Worm (Caenorhabditis elegans) whole organism, young adult: ENCODE results near the gene rmd-1.

Source experiments
- B0035.1 ChIP-seq: sonication (generic microtip); optimal IDR thresholded peaks from 2 replicates; lab custom pipeline; 2016; ENCODE audit warnings: missing genetic modification characterization, mild to moderate bottlenecking, missing compliant biosample characterization, missing genotype, missing genetic modification reagents
- B0261.1 ChIP-seq: sonication (generic microtip); optimal IDR thresholded peaks from 2 replicates; lab custom pipeline; 2016; ENCODE audit warnings: mild to moderate bottlenecking, missing genetic modification characterization, moderate library complexity, missing compliant biosample characterization
- C06A6.2 ChIP-seq: fragments of 200-800 bp; sonication (Bioruptor generic); conservative IDR thresholded peaks from 2 replicates; pipeline ENCODE4 v1.3.6; 2022; ENCODE audit warnings: missing genetic modification characterization, missing compliant biosample characterization
- C17E4.6 ChIP-seq: fragments of 200-800 bp; sonication (Bioruptor generic); IDR thresholded peaks from 2 replicates; pipeline ENCODE4 v1.3.6; 2022; ENCODE audit warnings: missing genetic modification reagents, missing genetic modification characterization, missing compliant biosample characterization
- F37B4.10 ChIP-seq: fragments of 200-800 bp; sonication (Bioruptor generic); IDR thresholded peaks from 2 replicates; pipeline ENCODE4 v1.3.6; 2022; ENCODE audit warnings: missing genetic modification characterization, missing compliant biosample characterization
- F52B5.7 ChIP-seq: sonication (generic microtip); optimal IDR thresholded peaks from 2 replicates; lab custom pipeline; 2016; ENCODE audit warnings: mild to moderate bottlenecking, missing genetic modification characterization, missing compliant biosample characterization
- F57A8.1 ChIP-seq: fragments of 200-800 bp; sonication (Bioruptor generic); optimal IDR thresholded peaks from 2 replicates; lab custom pipeline; 2018; ENCODE audit warnings: mild to moderate bottlenecking, missing genetic modification characterization, moderate library complexity, missing compliant biosample characterization
- T07F8.4 ChIP-seq: sonication (generic microtip); optimal IDR thresholded peaks from 2 replicates; lab custom pipeline; 2016; ENCODE audit warnings: mild to moderate bottlenecking, missing genetic modification characterization, moderate library complexity, missing compliant biosample characterization
- Y53F4B.3 ChIP-seq: fragments of 200-800 bp; sonication (Bioruptor generic); IDR thresholded peaks from 2 replicates; pipeline ENCODE4 v1.3.6; 2022; ENCODE audit warnings: missing genetic modification reagents, missing genetic modification characterization, missing compliant biosample characterization
- Y53G8AR.9 ChIP-seq: fragments of 200-800 bp; sonication (Bioruptor generic); conservative IDR thresholded peaks from 2 replicates; pipeline ENCODE4 v1.3.6; 2022; ENCODE audit warnings: missing genetic modification reagents, missing genetic modification characterization, missing compliant biosample characterization
- Y56A3A.18 ChIP-seq: fragments of 200-800 bp; sonication (Bioruptor generic); IDR thresholded peaks from 2 replicates; pipeline ENCODE4 v1.3.6; 2022; ENCODE audit warnings: missing genetic modification reagents, missing genetic modification characterization, missing compliant biosample characterization
- aptf-2 ChIP-seq: fragments of 200-800 bp; sonication (Bioruptor generic); conservative IDR thresholded peaks from 2 replicates; pipeline ENCODE4 v1.3.6; 2022; ENCODE audit warnings: missing genetic modification reagents, missing genetic modification characterization, missing compliant biosample characterization
- athp-1 ChIP-seq: sonication (generic microtip); optimal IDR thresholded peaks from 2 replicates; lab custom pipeline; 2017; ENCODE audit warnings: mild to moderate bottlenecking, missing genetic modification characterization, missing compliant biosample characterization
- attf-5 ChIP-seq: fragments of 200-800 bp; sonication (Bioruptor generic); optimal IDR thresholded peaks from 2 replicates; lab custom pipeline; 2018; ENCODE audit warnings: mild to moderate bottlenecking, missing genetic modification characterization, missing compliant biosample characterization
- bed-1 ChIP-seq: fragments of 200-800 bp; sonication (Bioruptor generic); IDR thresholded peaks from 2 replicates; pipeline ENCODE4 v1.3.6; 2022; ENCODE audit warnings: missing genetic modification reagents, missing genetic modification characterization, missing compliant biosample characterization
- bed-2 ChIP-seq: fragments of 200-800 bp; sonication (Bioruptor generic); IDR thresholded peaks from 2 replicates; pipeline ENCODE4 v1.3.6; 2022; ENCODE audit warnings: missing genetic modification reagents, missing genetic modification characterization, missing compliant biosample characterization
- ceh-100 ChIP-seq: fragments of 200-800 bp; sonication (Bioruptor generic); IDR thresholded peaks from 2 replicates; pipeline ENCODE4 v1.3.6; 2022; ENCODE audit warnings: missing genetic modification reagents, missing genetic modification characterization, missing compliant biosample characterization
- ceh-58 ChIP-seq: fragments of 200-800 bp; sonication (Bioruptor generic); IDR thresholded peaks from 2 replicates; pipeline ENCODE4 v1.3.6; 2022; ENCODE audit warnings: missing genetic modification characterization, missing compliant biosample characterization
- die-1 ChIP-seq: sonication (generic microtip); optimal IDR thresholded peaks from 2 replicates; lab custom pipeline; 2016; ENCODE audit warnings: missing genotype, mild to moderate bottlenecking, missing genetic modification characterization, missing compliant biosample characterization
- dox-1 ChIP-seq: fragments of 200-800 bp; sonication (Bioruptor generic); IDR thresholded peaks from 2 replicates; pipeline ENCODE4 v1.3.6; 2022; ENCODE audit warnings: missing genetic modification reagents, missing genetic modification characterization, missing compliant biosample characterization
- efl-1 ChIP-seq: fragments of 150-350 bp; optimal IDR thresholded peaks from 2 replicates; lab custom pipeline; 2014; ENCODE audit warnings: missing biosample characterization, missing genetic modification reagents, missing genetic modification characterization
- egl-44 ChIP-seq: fragments of 200-800 bp; sonication (Bioruptor generic); IDR thresholded peaks from 2 replicates; pipeline ENCODE4 v1.3.6; 2022; ENCODE audit warnings: missing genetic modification reagents, missing genetic modification characterization, missing compliant biosample characterization
- egrh-3 ChIP-seq: fragments of 200-800 bp; sonication (Bioruptor generic); IDR thresholded peaks from 2 replicates; pipeline ENCODE4 v1.3.6; 2022; ENCODE audit warnings: missing genetic modification reagents, missing genetic modification characterization, missing compliant biosample characterization
- ekl-4 ChIP-seq: fragments of 200-800 bp; sonication (Bioruptor generic); IDR thresholded peaks from 2 replicates; pipeline ENCODE4 v1.3.6; 2022; ENCODE audit warnings: missing genetic modification reagents, missing genetic modification characterization, missing compliant biosample characterization
- gei-17 ChIP-seq: fragments of 200-800 bp; sonication (Bioruptor generic); optimal IDR thresholded peaks from 2 replicates; lab custom pipeline; 2018; ENCODE audit warnings: mild to moderate bottlenecking, missing genetic modification characterization, missing compliant biosample characterization
- hlh-26 ChIP-seq: fragments of 200-800 bp; sonication (Bioruptor generic); conservative IDR thresholded peaks from 2 replicates; pipeline ENCODE4 v1.3.6; 2022; ENCODE audit warnings: missing genetic modification reagents, missing genetic modification characterization, missing compliant biosample characterization
- hmg-1.2 ChIP-seq: fragments of 200-800 bp; sonication (Bioruptor generic); IDR thresholded peaks from 2 replicates; pipeline ENCODE4 v1.3.6; 2022; ENCODE audit warnings: missing genetic modification reagents, missing genetic modification characterization, missing compliant biosample characterization
- hsf-1 ChIP-seq: fragments of 200-800 bp; sonication (Bioruptor generic); IDR thresholded peaks from 2 replicates; pipeline ENCODE4 v1.3.6; 2022; ENCODE audit warnings: missing genetic modification reagents, missing genetic modification characterization, missing compliant biosample characterization
- let-607 ChIP-seq, 2 experiments: fragments of 200-800 bp in 1 of 2; sonication (Bioruptor generic) in 1 of 2; sonication (generic microtip) in 1 of 2; optimal IDR thresholded peaks; 2 replicates each; lab custom pipeline; 2016 to 2018; ENCODE audit warnings: mild to moderate bottlenecking in 2 of 2, missing compliant biosample characterization in 2 of 2, missing genetic modification characterization in 2 of 2, moderate library complexity in 2 of 2, missing genotype in 1 of 2
- lin-54 ChIP-seq: fragments of 200-800 bp; sonication (Bioruptor generic); optimal IDR thresholded peaks from 2 replicates; lab custom pipeline; 2018; ENCODE audit warnings: mild to moderate bottlenecking, missing genetic modification characterization, missing compliant biosample characterization
- lir-1 ChIP-seq: fragments of 200-800 bp; sonication (Bioruptor generic); conservative IDR thresholded peaks from 2 replicates; pipeline ENCODE4 v1.3.6; 2022; ENCODE audit warnings: missing genetic modification reagents, missing genetic modification characterization, missing compliant biosample characterization
- madf-3 ChIP-seq: fragments of 200-800 bp; sonication (Bioruptor generic); IDR thresholded peaks from 2 replicates; pipeline ENCODE4 v1.3.6; 2022; ENCODE audit warnings: missing genetic modification reagents, missing genetic modification characterization, missing compliant biosample characterization
- madf-8 ChIP-seq: fragments of 200-800 bp; sonication (Bioruptor generic); conservative IDR thresholded peaks from 2 replicates; pipeline ENCODE4 v1.3.6; 2022; ENCODE audit warnings: missing genetic modification reagents, missing genetic modification characterization, missing compliant biosample characterization
- mxl-1 ChIP-seq: sonication (generic microtip); optimal IDR thresholded peaks from 2 replicates; lab custom pipeline; 2016; ENCODE audit warnings: missing genetic modification characterization, missing compliant biosample characterization
- nfyb-1 ChIP-seq: fragments of 200-800 bp; sonication (Bioruptor generic); IDR thresholded peaks from 2 replicates; pipeline ENCODE4 v1.3.6; 2022; ENCODE audit warnings: missing genetic modification reagents, missing genetic modification characterization, missing compliant biosample characterization
- nhr-179 ChIP-seq: sonication (generic microtip); optimal IDR thresholded peaks from 2 replicates; lab custom pipeline; 2016; ENCODE audit warnings: mild to moderate bottlenecking, missing genetic modification characterization, missing compliant biosample characterization
- nhr-27 ChIP-seq: fragments of 200-800 bp; sonication (Bioruptor generic); optimal IDR thresholded peaks from 2 replicates; lab custom pipeline; 2018; ENCODE audit warnings: mild to moderate bottlenecking, missing genetic modification characterization, moderate library complexity, missing compliant biosample characterization
- snpc-1.1 ChIP-seq: sonication (generic microtip); optimal IDR thresholded peaks from 2 replicates; lab custom pipeline; 2017; ENCODE audit warnings: missing genetic modification characterization, mild to moderate bottlenecking, missing compliant biosample characterization, antibody characterized with exemption, moderate library complexity, missing genotype, missing genetic modification reagents; ENCODE audit not compliant: insufficient read depth
- snpc-1.3 ChIP-seq: sonication (generic microtip); optimal IDR thresholded peaks from 2 replicates; lab custom pipeline; 2017; ENCODE audit warnings: missing genetic modification characterization, mild to moderate bottlenecking, missing compliant biosample characterization, antibody characterized with exemption, moderate library complexity, missing genotype, missing genetic modification reagents; ENCODE audit not compliant: insufficient read depth
- snpc-4 ChIP-seq, 5 experiments: fragments of 150-350 bp in 1 of 5; sonication (generic microtip) in 4 of 5; optimal IDR thresholded peaks; 2 replicates each; lab custom pipeline; 2014 to 2018; ENCODE audit warnings: missing genetic modification characterization in 5 of 5, missing biosample characterization in 3 of 5, antibody characterized with exemption in 2 of 5, mild to moderate bottlenecking in 2 of 5, missing compliant biosample characterization in 2 of 5, missing genotype in 2 of 5, moderate library complexity in 2 of 5, missing genetic modification reagents in 1 of 5
- somi-1 ChIP-seq: fragments of 200-800 bp; sonication (Bioruptor generic); optimal IDR thresholded peaks from 2 replicates; lab custom pipeline; 2018; ENCODE audit warnings: mild to moderate bottlenecking, missing genetic modification characterization, missing compliant biosample characterization
- sptf-2 ChIP-seq: fragments of 200-800 bp; sonication (Bioruptor generic); optimal IDR thresholded peaks from 2 replicates; lab custom pipeline; 2018; ENCODE audit warnings: mild to moderate bottlenecking, missing genetic modification characterization, missing compliant biosample characterization
- tbx-9 ChIP-seq: sonication (generic microtip); optimal IDR thresholded peaks from 2 replicates; lab custom pipeline; 2016; ENCODE audit warnings: borderline replicate concordance, missing genetic modification characterization, inconsistent platforms, missing compliant biosample characterization
- zim-3 ChIP-seq: sonication (generic microtip); optimal IDR thresholded peaks from 2 replicates; lab custom pipeline; 2017; ENCODE audit warnings: mild to moderate bottlenecking, missing genetic modification characterization, moderate library complexity, missing compliant biosample characterization
- ztf-18 ChIP-seq: sonication (generic microtip); optimal IDR thresholded peaks from 2 replicates; lab custom pipeline; 2016; ENCODE audit warnings: missing genotype, mild to moderate bottlenecking, missing genetic modification characterization, missing compliant biosample characterization
- ztf-25 ChIP-seq: fragments of 200-800 bp; sonication (Bioruptor generic); IDR thresholded peaks from 2 replicates; pipeline ENCODE4 v1.3.6; 2022; ENCODE audit warnings: missing genetic modification reagents, missing genetic modification characterization, missing compliant biosample characterization
- ztf-3 ChIP-seq: fragments of 200-800 bp; sonication (Bioruptor generic); optimal IDR thresholded peaks from 2 replicates; lab custom pipeline; 2018; ENCODE audit warnings: mild to moderate bottlenecking, missing genetic modification characterization, missing compliant biosample characterization

rmd-1 gene

ce11 chrIII:9804997-9805610, 46.2 kb downstream of the rmd-1 start, which contains the start of gene riok-3:
Gene riok-3 (minus strand): TSS chrIII:9805011.
- no peak for TF ChIP-seq egl-44
- TF ChIP-seq mxl-1: no peak
- no peak; the same call in 1 of the 2 replicates for TF ChIP-seq ceh-100
- peak; percentile 50 for TF ChIP-seq ekl-4 (GFP tag; lab: Robert Waterston, UW)
- TF ChIP-seq gei-17 (GFP tag; lab: Kevin White, UChicago): no peak
- TF ChIP-seq snpc-1.3 (tag; lab: Kevin White, UChicago): no peak
- peak in 1 of 2 experiments; percentile 2 for TF ChIP-seq let-607 (tag; optimal IDR thresholded peaks at IDR 0.05; lab: Kevin White, UChicago)
- TF ChIP-seq attf-5 (GFP tag; lab: Kevin White, UChicago): no peak
- TF ChIP-seq efl-1 (GFP tag; lab: Kevin White, UChicago): no peak
- TF ChIP-seq lir-1 (GFP tag; lab: Robert Waterston, UW): no peak
- no peak for TF ChIP-seq hmg-1.2 (GFP tag; lab: Robert Waterston, UW)
- no peak for TF ChIP-seq aptf-2 (GFP tag; lab: Robert Waterston, UW)
- TF ChIP-seq dox-1: peak; percentile 33; the same call in 1 of the 2 replicates
- TF ChIP-seq snpc-4 (GFP tag; optimal IDR thresholded peaks at IDR 0.05; lab: Kevin White, UChicago): no peak
- no peak for TF ChIP-seq snpc-4 (tag; optimal IDR thresholded peaks at IDR 0.05; lab: Kevin White, UChicago)
- TF ChIP-seq nhr-27 (tag; lab: Kevin White, UChicago): no peak
- TF ChIP-seq ceh-58 (GFP tag; lab: Robert Waterston, UW): no peak
- TF ChIP-seq C17E4.6 (GFP tag; lab: Robert Waterston, UW): no peak
- TF ChIP-seq C06A6.2 (GFP tag; lab: Robert Waterston, UW): 0 out of 2 replicates have a peak, but pooled peaks have one; percentile 18
- TF ChIP-seq lin-54: no peak
- peak; percentile 72 for TF ChIP-seq nfyb-1 (GFP tag; lab: Robert Waterston, UW)
- TF ChIP-seq B0261.1 (tag; lab: Kevin White, UChicago): no peak
- no peak for TF ChIP-seq egrh-3 (GFP tag; lab: Robert Waterston, UW)
- TF ChIP-seq ztf-18 (tag; lab: Kevin White, UChicago): no peak
- no peak for TF ChIP-seq hsf-1 (GFP tag; lab: Robert Waterston, UW)
- no peak for TF ChIP-seq F37B4.10 (GFP tag; lab: Robert Waterston, UW)
- peak; percentile 10; the same call in 1 of the 2 replicates for TF ChIP-seq Y56A3A.18 (GFP tag; lab: Robert Waterston, UW)
- no peak for TF ChIP-seq Y53F4B.3 (GFP tag; lab: Robert Waterston, UW)
- TF ChIP-seq madf-8: no peak
- no peak for TF ChIP-seq snpc-1.1 (tag; lab: Kevin White, UChicago)
- no peak for TF ChIP-seq T07F8.4 (tag; lab: Kevin White, UChicago)
- no peak for TF ChIP-seq die-1 (tag; lab: Kevin White, UChicago)
- peak; percentile 44 for TF ChIP-seq somi-1
- no peak for TF ChIP-seq nhr-179 (tag; lab: Kevin White, UChicago)
- TF ChIP-seq zim-3: peak; percentile 67
- no peak for TF ChIP-seq hlh-26 (GFP tag; lab: Robert Waterston, UW)
- TF ChIP-seq tbx-9 (tag; lab: Kevin White, UChicago): no peak
- TF ChIP-seq athp-1: no peak
- no peak for TF ChIP-seq ztf-25
- no peak for TF ChIP-seq F52B5.7 (tag; lab: Kevin White, UChicago)
- TF ChIP-seq F57A8.1 (GFP tag; lab: Kevin White, UChicago): no peak
- no peak for TF ChIP-seq bed-1
- no peak for TF ChIP-seq B0035.1
- TF ChIP-seq bed-2 (GFP tag; lab: Robert Waterston, UW): no peak
- TF ChIP-seq sptf-2 (GFP tag; lab: Kevin White, UChicago): no peak
- TF ChIP-seq Y53G8AR.9: peak; percentile 75
- peak; percentile 19 for TF ChIP-seq ztf-3
- no peak for TF ChIP-seq madf-3 (GFP tag; lab: Robert Waterston, UW)
